Fruit fly (Drosophila melanogaster): ENCODE data around the gene Taf6.

dm6 chr3L:19566127-19566526 lies 32.8 kb upstream of the Taf6 start:
- TF ChIP-seq CG8478 (optimal IDR thresholded peaks at IDR 0.05) (no peak), EcR (GFP tag; optimal IDR thresholded peaks at IDR 0.05) (no peak)
